Fruit fly (Drosophila melanogaster): Measurements from ENCODE around the gene CG15646.

The CG15646 gene

dm6 chrX:15619631-15619960 lies 51.2 kb downstream of the CG15646 start (continued):
- no peak for TF ChIP-seq Atf-2 (GFP tag; optimal IDR thresholded peaks at IDR 0.05)
- no peak for TF ChIP-seq CG6272 (GFP tag; IDR thresholded peaks at IDR 0.05)
- TF ChIP-seq CG6254 (GFP tag; optimal IDR thresholded peaks at IDR 0.05) = peak; percentile 30
- TF ChIP-seq tll (GFP tag; optimal IDR thresholded peaks at IDR 0.05) = no peak
- peak; percentile 12 to 37 for TF ChIP-seq Trl (optimal IDR thresholded peaks at IDR 0.05)
- no peak for TF ChIP-seq Trl (GFP tag; optimal IDR thresholded peaks at IDR 0.05)
- no peak for TF ChIP-seq CG10209 (GFP tag; optimal IDR thresholded peaks at IDR 0.05)
- TF ChIP-seq Hmx (GFP tag; optimal IDR thresholded peaks at IDR 0.05) = no peak
- TF ChIP-seq stwl (tag; optimal IDR thresholded peaks at IDR 0.05) = no peak
- no peak for TF ChIP-seq grn (GFP tag; optimal IDR thresholded peaks at IDR 0.05)
- TF ChIP-seq CG18599 (GFP tag; optimal IDR thresholded peaks at IDR 0.05) = no peak
- peak; percentile 2 for TF ChIP-seq dmrt11E (tag; optimal IDR thresholded peaks at IDR 0.05)
- TF ChIP-seq Six4 (GFP tag; optimal IDR thresholded peaks at IDR 0.05) = no peak
- TF ChIP-seq crol (GFP tag; IDR thresholded peaks at IDR 0.05) = peak; percentile 79
- no peak for TF ChIP-seq CG16779 (GFP tag; IDR thresholded peaks at IDR 0.05)
- TF ChIP-seq cwo (GFP tag; optimal IDR thresholded peaks at IDR 0.05) = no peak
- TF ChIP-seq Bgb (GFP tag; IDR thresholded peaks at IDR 0.05; ENCODE audit: partially characterized antibody) = no peak
- TF ChIP-seq Lhr (GFP tag; optimal IDR thresholded peaks at IDR 0.05) = no peak
- TF ChIP-seq CG7372 (GFP tag; IDR thresholded peaks at IDR 0.05) = no peak
- TF ChIP-seq pnt (GFP tag; optimal IDR thresholded peaks at IDR 0.05) = no peak
- TF ChIP-seq CG13287 (GFP tag; IDR thresholded peaks at IDR 0.05; ENCODE audit: partially characterized antibody) = no peak
- TF ChIP-seq MESR4 (GFP tag; optimal IDR thresholded peaks at IDR 0.05) = no peak
- TF ChIP-seq CG5180 (GFP tag; optimal IDR thresholded peaks at IDR 0.05) = no peak
- TF ChIP-seq dati (GFP tag; IDR thresholded peaks at IDR 0.05) = no peak
- TF ChIP-seq HmgZ (tag; optimal IDR thresholded peaks at IDR 0.05) = no peak
- no peak for TF ChIP-seq CG17359 (tag; optimal IDR thresholded peaks at IDR 0.05)
- no peak for TF ChIP-seq CG30020 (tag; optimal IDR thresholded peaks at IDR 0.05)
- no peak for TF ChIP-seq Chrac-16 (GFP tag; optimal IDR thresholded peaks at IDR 0.05)
- TF ChIP-seq CG9437 (GFP tag; optimal IDR thresholded peaks at IDR 0.05) = no peak
- TF ChIP-seq toy (GFP tag; IDR thresholded peaks at IDR 0.05) = no peak
- no peak for TF ChIP-seq cg (GFP tag; optimal IDR thresholded peaks at IDR 0.05)
- peak; percentile 68 for TF ChIP-seq CG11504 (tag; optimal IDR thresholded peaks at IDR 0.05)
- 0 out of 3 replicates have a peak, but pooled peaks have one; percentile 41 for TF ChIP-seq z (GFP tag; IDR thresholded peaks at IDR 0.05)
- TF ChIP-seq nerfin-2 (GFP tag; IDR thresholded peaks at IDR 0.05; ENCODE audit: partially characterized antibody) = no peak
- TF ChIP-seq Hr78 (GFP tag; optimal IDR thresholded peaks at IDR 0.05) = peak in 1 of 2 experiments; percentile 85
- no peak for TF ChIP-seq Oaz (GFP tag; IDR thresholded peaks at IDR 0.05)
- no peak for TF ChIP-seq gsb-n (tag; optimal IDR thresholded peaks at IDR 0.05)
- TF ChIP-seq Oli (tag; optimal IDR thresholded peaks at IDR 0.05) = no peak
- TF ChIP-seq wor (GFP tag; IDR thresholded peaks at IDR 0.05) = no peak
- TF ChIP-seq NC2α (GFP tag; optimal IDR thresholded peaks at IDR 0.05) = no peak
- no peak for TF ChIP-seq CG2712 (tag; optimal IDR thresholded peaks at IDR 0.05)
- no peak for TF ChIP-seq tgo (GFP tag; IDR thresholded peaks at IDR 0.05)
- TF ChIP-seq GATAe (GFP tag; conservative IDR thresholded peaks at IDR 0.05) = no peak
- TF ChIP-seq lov (optimal IDR thresholded peaks at IDR 0.05) = no peak
- no peak for TF ChIP-seq lov (GFP tag; IDR thresholded peaks at IDR 0.05)
- TF ChIP-seq CG10274 (GFP tag; optimal IDR thresholded peaks at IDR 0.05) = no peak
- TF ChIP-seq CG1233 (GFP tag; optimal IDR thresholded peaks at IDR 0.05) = no peak
- no peak for TF ChIP-seq kay (GFP tag; optimal IDR thresholded peaks at IDR 0.05)
- TF ChIP-seq gsb (GFP tag; IDR thresholded peaks at IDR 0.05) = no peak
- no peak for TF ChIP-seq CG12236 (GFP tag; optimal IDR thresholded peaks at IDR 0.05)
- no peak; the same call in 1 of the 3 replicates for TF ChIP-seq zfh1 (GFP tag; IDR thresholded peaks at IDR 0.05)
- no peak for TF ChIP-seq bcd (GFP tag; optimal IDR thresholded peaks at IDR 0.05)

Measured in whole organism, embryonic.